Worm (Caenorhabditis elegans): ENCODE results near the gene R07B7.12.

Gene R07B7.12

ce11 chrV:12088773-12089172 is at the start of gene R07B7.12:
Gene R07B7.12, plus strand, starts transcription at chrV:12089073.
- no peak for TF ChIP-seq unc-62 (GFP tag; optimal IDR thresholded peaks at IDR 0.05)

DNA sequence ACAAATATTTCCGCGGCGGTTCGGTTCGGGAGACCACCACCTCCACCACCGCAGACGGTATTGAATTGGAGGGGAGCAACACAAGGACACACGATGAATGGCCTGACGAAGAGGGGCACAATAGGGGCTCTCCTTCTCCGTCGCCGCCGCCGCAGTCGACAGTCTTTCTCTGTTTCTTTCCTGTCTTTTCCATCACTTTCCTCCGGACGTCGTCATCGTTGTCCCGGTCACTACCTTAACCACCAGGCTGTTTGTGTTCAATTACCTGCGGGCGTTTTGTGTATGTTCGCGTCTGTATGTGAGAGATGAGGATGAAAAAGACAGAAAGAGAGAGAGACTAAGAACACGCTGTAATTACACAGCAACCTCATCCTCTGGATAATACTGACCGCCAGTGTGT is 49.1 kb upstream of the R07B7.12 start:
- TF ChIP-seq unc-62 (GFP tag; optimal IDR thresholded peaks at IDR 0.05), result no peak

ce11 chrV:12040823-12041606 is 47.9 kb upstream of the R07B7.12 start, which contains the start of the genes kup-1 and F10C2.4:
Gene kup-1, minus strand, starts transcription at chrV:12040873.
Gene F10C2.4, plus strand, starts transcription at chrV:12041556.
- TF ChIP-seq unc-62 (GFP tag; optimal IDR thresholded peaks at IDR 0.05), result no peak

DNA sequence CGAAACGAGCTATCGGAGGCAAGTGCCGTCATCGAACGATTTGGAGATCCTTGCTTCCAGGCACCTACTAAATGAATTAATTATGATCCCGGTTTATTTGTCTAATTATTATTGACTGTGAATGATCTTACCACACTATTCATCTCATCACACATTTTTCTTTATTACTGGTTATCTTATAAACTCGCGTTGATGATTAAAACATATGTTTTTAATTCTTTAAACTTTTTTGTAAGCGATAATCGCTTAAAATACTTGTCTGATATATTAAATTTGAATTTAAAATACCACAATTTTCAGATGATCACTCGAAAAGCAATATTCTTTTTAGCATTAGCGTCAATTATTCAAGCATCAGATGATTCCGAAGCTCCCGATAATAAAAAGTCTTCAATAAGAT is 43.7 kb upstream of the R07B7.12 start, which contains the start of gene F10C2.5:
Gene F10C2.5 (plus strand): TSS at position 301 of the 400 bp plus-strand sequence.
- TF ChIP-seq unc-62 (GFP tag; optimal IDR thresholded peaks at IDR 0.05), result no peak

DNA sequence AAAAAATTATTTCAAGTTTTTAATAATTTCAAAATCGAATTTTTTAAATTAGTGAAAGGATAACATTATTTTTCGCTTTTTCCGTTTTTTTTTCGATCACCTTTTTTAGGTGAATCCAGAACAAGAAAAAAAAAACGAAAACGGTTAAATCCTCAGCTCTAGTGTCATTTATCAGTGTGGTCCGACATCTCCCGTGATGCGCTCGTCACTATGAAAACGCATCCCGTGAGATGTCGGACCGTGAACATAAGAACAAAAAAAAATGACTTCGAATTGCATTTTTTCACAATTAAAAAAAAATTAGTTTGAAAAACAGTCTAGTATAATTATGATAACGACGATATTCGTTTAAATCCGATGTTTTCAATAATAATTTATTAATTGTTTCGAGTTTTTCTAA is 41.1 kb upstream of the R07B7.12 start:
- TF ChIP-seq unc-62 (GFP tag; optimal IDR thresholded peaks at IDR 0.05), result no peak

DNA sequence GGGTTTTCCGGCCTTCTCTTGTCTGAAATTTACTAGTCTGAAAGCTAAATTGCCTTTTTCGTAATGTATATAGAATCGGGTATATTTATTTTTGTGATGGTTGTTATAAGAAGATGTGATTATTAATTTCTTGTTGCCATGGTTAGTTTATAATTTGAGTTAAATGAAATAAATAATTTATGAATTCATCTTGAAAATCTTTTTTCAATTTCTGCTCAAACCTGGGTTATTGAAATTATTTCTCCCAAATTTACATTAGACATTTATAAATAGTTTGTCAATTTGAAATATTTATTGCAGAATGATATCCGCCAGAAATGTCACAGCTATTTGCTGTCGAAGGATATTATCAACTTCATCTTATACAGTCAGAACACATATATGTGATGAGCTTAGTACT is 40.4 kb upstream of the R07B7.12 start, which contains the start of gene dars-2:
Gene dars-2 (plus strand): TSS at position 301 of the 400 bp plus-strand sequence.
- TF ChIP-seq unc-62 (GFP tag; optimal IDR thresholded peaks at IDR 0.05), result no peak

- TF ChIP-seq unc-62 (GFP tag; optimal IDR thresholded peaks at IDR 0.05), result no peak
Measured at ce11 chrV:12053598-12053997, 35.3 kb upstream of the R07B7.12 start, which contains the start of gene F10C2.7. Gene F10C2.7, plus strand, starts transcription at chrV:12053898.

ce11 chrV:12059719-12060118 is 29.2 kb upstream of the R07B7.12 start, which contains the start of gene R07B7.2:
Gene R07B7.2, minus strand, starts transcription at chrV:12059753.
- no peak for TF ChIP-seq unc-62 (GFP tag; optimal IDR thresholded peaks at IDR 0.05)

ce11 chrV:12063036-12063435 is 25.8 kb upstream of the R07B7.12 start, which contains the start of gene clh-6:
Gene clh-6, minus strand, starts transcription at chrV:12063368.
- no peak for TF ChIP-seq unc-62 (GFP tag; optimal IDR thresholded peaks at IDR 0.05)

- no peak for TF ChIP-seq unc-62 (GFP tag; optimal IDR thresholded peaks at IDR 0.05)
Measured at ce11 chrV:12065369-12065768, 23.5 kb upstream of the R07B7.12 start, which contains the start of gene pqn-53. Gene pqn-53, minus strand, starts transcription at chrV:12065391.

- TF ChIP-seq unc-62 (GFP tag; optimal IDR thresholded peaks at IDR 0.05), result no peak
Measured at ce11 chrV:12065859-12066258, 23.0 kb upstream of the R07B7.12 start.

ce11 chrV:12068437-12068836 is 20.4 kb upstream of the R07B7.12 start, which contains the start of gene kmo-2:
Gene kmo-2, minus strand, starts transcription at chrV:12068537.
- TF ChIP-seq unc-62 (GFP tag; optimal IDR thresholded peaks at IDR 0.05), result no peak

- TF ChIP-seq unc-62 (GFP tag; optimal IDR thresholded peaks at IDR 0.05), result no peak
Measured at ce11 chrV:12070419-12070818, 18.5 kb upstream of the R07B7.12 start, which contains the start of gene kmo-1. Gene kmo-1, minus strand, starts transcription at chrV:12070519.

- TF ChIP-seq unc-62 (GFP tag; optimal IDR thresholded peaks at IDR 0.05), result no peak
Measured at ce11 chrV:12071483-12071882, 17.4 kb upstream of the R07B7.12 start.

- no peak for TF ChIP-seq unc-62 (GFP tag; optimal IDR thresholded peaks at IDR 0.05)
Measured at ce11 chrV:12074886-12075285, 14.0 kb upstream of the R07B7.12 start, which contains the start of gene R07B7.6. Gene R07B7.6, minus strand, starts transcription at chrV:12074986.

- no peak for TF ChIP-seq unc-62 (GFP tag; optimal IDR thresholded peaks at IDR 0.05)
Measured at ce11 chrV:12075983-12076382, 12.9 kb upstream of the R07B7.12 start.

ce11 chrV:12080274-12080673 is 8.6 kb upstream of the R07B7.12 start, which contains the start of gene R07B7.9:
Gene R07B7.9, minus strand, starts transcription at chrV:12080374.
- TF ChIP-seq unc-62 (GFP tag; optimal IDR thresholded peaks at IDR 0.05), result no peak
